Fruit fly (Drosophila melanogaster): ENCODE data around the gene CG15545.

DNA sequence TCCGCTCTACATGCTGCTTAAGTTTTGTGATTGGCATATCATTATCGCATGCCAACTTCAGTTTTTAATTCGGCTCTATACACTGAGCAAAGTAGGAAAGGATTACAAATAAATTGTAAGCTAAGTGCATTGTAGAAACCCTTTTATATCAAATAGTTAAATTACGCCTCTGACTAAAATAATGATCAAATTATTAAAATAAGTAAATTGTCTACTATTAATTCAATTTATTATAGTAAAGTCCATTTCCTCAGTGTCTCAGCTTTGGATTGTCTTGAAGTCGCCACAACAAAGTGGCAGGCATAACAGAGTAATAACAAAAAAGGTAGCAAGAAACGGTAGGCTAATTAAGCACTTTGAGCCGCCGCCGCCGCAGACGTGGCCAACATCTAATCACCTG, 9.7 kb downstream of the CG15545 start:
- TF ChIP-seq CG10631 (GFP tag; optimal IDR thresholded peaks at IDR 0.05) (no peak), CG4318 (GFP tag; optimal IDR thresholded peaks at IDR 0.05) (no peak), spab (GFP tag; optimal IDR thresholded peaks at IDR 0.05) (no peak), CG9139 (GFP tag; optimal IDR thresholded peaks at IDR 0.05) (no peak), Ets21C (GFP tag; optimal IDR thresholded peaks at IDR 0.05) (no peak), eg (GFP tag; IDR thresholded peaks at IDR 0.05) (peak; percentile 32; the same call in 1 of the 3 replicates), Blimp-1 (GFP tag; optimal IDR thresholded peaks at IDR 0.05) (no peak), lz (GFP tag; optimal IDR thresholded peaks at IDR 0.05) (no peak), CG16779 (tag; optimal IDR thresholded peaks at IDR 0.05) (no peak)
